Worm (Caenorhabditis elegans) whole organism, L1 larva: ENCODE data around the gene acs-7.
A peak's percentile ranks its signal among the peaks of the same experiment; 100 is the strongest.

Experiments
- C04F5.9 ChIP-seq: sonication (generic microtip); optimal IDR thresholded peaks from 2 replicates; lab custom pipeline; 2016; ENCODE audit warnings: missing genetic modification characterization, missing compliant biosample characterization
- C16A3.4 ChIP-seq: fragments of 150-350 bp; optimal IDR thresholded peaks from 2 replicates; lab custom pipeline; 2014; ENCODE audit warnings: missing biosample characterization, missing genetic modification characterization
- C34B4.2 ChIP-seq: sonication (generic microtip); optimal IDR thresholded peaks from 2 replicates; lab custom pipeline; 2017; ENCODE audit warnings: mild to moderate bottlenecking, missing genetic modification characterization, missing compliant biosample characterization
- F16B12.6 ChIP-seq: fragments of 150-350 bp; optimal IDR thresholded peaks from 2 replicates; lab custom pipeline; 2014; ENCODE audit warnings: missing biosample characterization, missing genetic modification characterization
- aly-2 ChIP-seq: fragments of 150-350 bp; optimal IDR thresholded peaks from 2 replicates; lab custom pipeline; 2014; ENCODE audit warnings: missing biosample characterization, missing genetic modification characterization
- ama-1 ChIP-seq: fragments of 150-350 bp; optimal IDR thresholded peaks from 2 replicates; lab custom pipeline; 2014
- blmp-1 ChIP-seq: fragments of 150-350 bp; optimal IDR thresholded peaks from 2 replicates; lab custom pipeline; 2014; ENCODE audit warnings: missing biosample characterization, missing genetic modification characterization
- ceh-63 ChIP-seq: fragments of 200-800 bp; sonication (Bioruptor generic); optimal IDR thresholded peaks from 2 replicates; lab custom pipeline; 2018; ENCODE audit warnings: mild to moderate bottlenecking, missing genetic modification characterization, missing compliant biosample characterization
- ceh-82 ChIP-seq, 3 experiments: fragments of 150-350 bp in 1 of 3; sonication (generic microtip) in 2 of 3; optimal IDR thresholded peaks; 2 replicates each; lab custom pipeline; 2014 to 2017; ENCODE audit warnings: missing biosample characterization in 3 of 3, missing genetic modification characterization in 3 of 3
- ceh-88 ChIP-seq: fragments of 200-800 bp; sonication (Bioruptor generic); IDR thresholded peaks from 2 replicates; pipeline ENCODE4 v1.3.6; 2022; ENCODE audit warnings: missing genetic modification characterization, missing compliant biosample characterization
- ceh-90 ChIP-seq: sonication (generic microtip); optimal IDR thresholded peaks from 2 replicates; lab custom pipeline; 2016; ENCODE audit warnings: missing genetic modification characterization, missing compliant biosample characterization
- ces-1 ChIP-seq: fragments of 150-350 bp; optimal IDR thresholded peaks from 2 replicates; lab custom pipeline; 2014; ENCODE audit warnings: missing biosample characterization, missing genetic modification reagents, missing genetic modification characterization
- dpl-1 ChIP-seq, 3 experiments: fragments of 150-350 bp in 2 of 3; sonication (generic microtip) in 1 of 3; optimal IDR thresholded peaks; 2 replicates each; lab custom pipeline; 2014 to 2017; ENCODE audit warnings: missing biosample characterization in 3 of 3, missing genetic modification characterization in 3 of 3, missing genetic modification reagents in 3 of 3
- ets-5 ChIP-seq: fragments of 200-800 bp; sonication (Bioruptor generic); IDR thresholded peaks from 2 replicates; pipeline ENCODE4 v1.3.6; 2022; ENCODE audit warnings: missing genetic modification characterization, missing compliant biosample characterization
- fkh-4 ChIP-seq: sonication (generic microtip); optimal IDR thresholded peaks from 2 replicates; lab custom pipeline; 2016; ENCODE audit warnings: missing compliant biosample characterization, missing genetic modification characterization, borderline replicate concordance
- fkh-8 ChIP-seq: sonication (generic microtip); optimal IDR thresholded peaks from 2 replicates; lab custom pipeline; 2016; ENCODE audit warnings: mild to moderate bottlenecking, missing genetic modification characterization, missing compliant biosample characterization
- hlh-4 ChIP-seq: sonication (generic microtip); optimal IDR thresholded peaks from 2 replicates; lab custom pipeline; 2016; ENCODE audit warnings: mild to moderate bottlenecking, missing genetic modification characterization, missing compliant biosample characterization
- irx-1 ChIP-seq: sonication (generic microtip); optimal IDR thresholded peaks from 2 replicates; lab custom pipeline; 2016; ENCODE audit warnings: missing genetic modification characterization, missing compliant biosample characterization
- isw-1 ChIP-seq: fragments of 200-800 bp; sonication (Bioruptor generic); IDR thresholded peaks from 2 replicates; pipeline ENCODE4 v1.3.6; 2022; ENCODE audit warnings: missing genetic modification characterization, missing compliant biosample characterization
- lin-13 ChIP-seq: fragments of 150-350 bp; optimal IDR thresholded peaks from 2 replicates; lab custom pipeline; 2014; ENCODE audit warnings: missing biosample characterization, missing genetic modification reagents, missing genetic modification characterization
- lin-14 ChIP-seq: fragments of 200-800 bp; sonication (Bioruptor generic); optimal IDR thresholded peaks from 2 replicates; lab custom pipeline; 2018; ENCODE audit warnings: mild to moderate bottlenecking, missing genetic modification characterization, moderate library complexity, missing compliant biosample characterization
- lin-15B ChIP-seq: fragments of 150-350 bp; sonication (generic microtip); optimal IDR thresholded peaks from 3 replicates; lab custom pipeline; 2014; ENCODE audit warnings: missing biosample characterization, missing genetic modification characterization
- lin-35 ChIP-seq, 2 experiments: fragments of 150-350 bp; optimal IDR thresholded peaks; 2 replicates each; lab custom pipeline; 2014; ENCODE audit warnings: missing biosample characterization in 2 of 2, missing genetic modification characterization in 2 of 2, missing genetic modification reagents in 2 of 2
- lin-39 ChIP-seq: fragments of 150-350 bp; optimal IDR thresholded peaks from 2 replicates; lab custom pipeline; 2014; ENCODE audit warnings: missing biosample characterization, missing genetic modification reagents, missing genetic modification characterization
- mef-2 ChIP-seq: fragments of 150-350 bp; optimal IDR thresholded peaks from 2 replicates; lab custom pipeline; 2014; ENCODE audit warnings: missing biosample characterization, missing genetic modification characterization
- nhr-19 ChIP-seq: fragments of 200-800 bp; sonication (Bioruptor generic); conservative IDR thresholded peaks from 2 replicates; pipeline ENCODE4 v1.3.6; 2022; ENCODE audit warnings: missing genetic modification characterization, missing compliant biosample characterization
- nhr-47 ChIP-seq: sonication (generic microtip); optimal IDR thresholded peaks from 2 replicates; lab custom pipeline; 2016; ENCODE audit warnings: mild to moderate bottlenecking, missing genetic modification characterization, moderate library complexity, missing compliant biosample characterization
- nhr-76 ChIP-seq: sonication (generic microtip); optimal IDR thresholded peaks from 2 replicates; lab custom pipeline; 2017; ENCODE audit warnings: missing biosample characterization, missing genetic modification characterization
- nhr-84 ChIP-seq: sonication (generic microtip); optimal IDR thresholded peaks from 2 replicates; lab custom pipeline; 2017; ENCODE audit warnings: missing biosample characterization, missing genetic modification characterization
- nhr-85 ChIP-seq: sonication (generic microtip); peaks from one replicate; lab custom pipeline; 2016; ENCODE audit warnings: missing genetic modification characterization, inconsistent platforms, missing compliant biosample characterization
- nhr-90 ChIP-seq: sonication (generic microtip); optimal IDR thresholded peaks from 2 replicates; lab custom pipeline; 2016; ENCODE audit warnings: mild to moderate bottlenecking, missing genetic modification characterization, missing compliant biosample characterization; ENCODE audit not compliant: poor library complexity
- pax-3 ChIP-seq: fragments of 200-800 bp; sonication (Bioruptor generic); optimal IDR thresholded peaks from 2 replicates; lab custom pipeline; 2018; ENCODE audit warnings: mild to moderate bottlenecking, missing genetic modification characterization, moderate library complexity, missing compliant biosample characterization
- pqm-1 ChIP-seq: sonication (generic microtip); optimal IDR thresholded peaks from 3 replicates; lab custom pipeline; 2017; ENCODE audit warnings: missing biosample characterization, missing genetic modification characterization
- skn-1 ChIP-seq: fragments of 150-350 bp; optimal IDR thresholded peaks from 2 replicates; lab custom pipeline; 2014; ENCODE audit warnings: missing biosample characterization, missing genetic modification characterization
- snpc-4 ChIP-seq: fragments of 150-350 bp; optimal IDR thresholded peaks from 2 replicates; lab custom pipeline; 2014; ENCODE audit warnings: missing biosample characterization, missing genetic modification characterization
- snu-23 ChIP-seq: sonication (generic microtip); optimal IDR thresholded peaks from 2 replicates; lab custom pipeline; 2016; ENCODE audit warnings: missing genetic modification characterization, missing compliant biosample characterization
- sox-4 ChIP-seq: sonication (generic microtip); optimal IDR thresholded peaks from 2 replicates; lab custom pipeline; 2016; ENCODE audit warnings: missing genetic modification characterization, missing compliant biosample characterization
- sup-37 ChIP-seq: fragments of 200-800 bp; sonication (Bioruptor generic); optimal IDR thresholded peaks from 2 replicates; lab custom pipeline; 2018; ENCODE audit warnings: mild to moderate bottlenecking, missing genetic modification characterization, missing compliant biosample characterization
- tbx-2 ChIP-seq: sonication (generic microtip); optimal IDR thresholded peaks from 2 replicates; lab custom pipeline; 2016; ENCODE audit warnings: missing genetic modification characterization, missing compliant biosample characterization
- tlp-1 ChIP-seq: fragments of 150-350 bp; optimal IDR thresholded peaks from 2 replicates; lab custom pipeline; 2014; ENCODE audit warnings: missing biosample characterization, missing genetic modification characterization
- unc-130 ChIP-seq: fragments of 150-350 bp; optimal IDR thresholded peaks from 2 replicates; lab custom pipeline; 2017; ENCODE audit warnings: missing biosample characterization, missing genetic modification characterization, inconsistent platforms
- unc-86 ChIP-seq: sonication (generic microtip); optimal IDR thresholded peaks from 2 replicates; lab custom pipeline; 2016; ENCODE audit warnings: missing genetic modification characterization, missing compliant biosample characterization
- unc-98 ChIP-seq: fragments of 200-800 bp; sonication (Bioruptor generic); IDR thresholded peaks from 2 replicates; pipeline ENCODE4 v1.3.6; 2022; ENCODE audit warnings: missing genetic modification characterization, missing compliant biosample characterization
- vab-15 ChIP-seq: sonication (generic microtip); optimal IDR thresholded peaks from 2 replicates; lab custom pipeline; 2017; ENCODE audit warnings: missing genotype, mild to moderate bottlenecking, missing genetic modification characterization, missing compliant biosample characterization
- zip-4 ChIP-seq: fragments of 200-800 bp; sonication (Bioruptor generic); optimal IDR thresholded peaks from 2 replicates; lab custom pipeline; 2018; ENCODE audit warnings: mild to moderate bottlenecking, missing genetic modification characterization, moderate library complexity, missing compliant biosample characterization
- ztf-4 ChIP-seq: fragments of 150-350 bp; optimal IDR thresholded peaks from 2 replicates; lab custom pipeline; 2014; ENCODE audit warnings: missing biosample characterization, missing genetic modification characterization

Gene acs-7

ce11 chrII:9261931-9262562 lies 29.8 kb upstream of the acs-7 start, which contains the start of gene aqp-2 (continued):
- TF ChIP-seq lin-35 (GFP tag; optimal IDR thresholded peaks at IDR 0.05; lab: Kevin White, UChicago) (no peak), pax-3 (tag; lab: Kevin White, UChicago) (no peak), ets-5 (GFP tag; lab: Robert Waterston, UW) (no peak), tbx-2 (tag; lab: Kevin White, UChicago) (peak; percentile 39), lin-14 (GFP tag; lab: Kevin White, UChicago) (peak; percentile 90), ceh-63 (GFP tag; lab: Kevin White, UChicago) (no peak), blmp-1 (tag; lab: Kevin White, UChicago) (peak; percentile 94), lin-39 (tag; lab: Kevin White, UChicago) (peak; percentile 41), unc-98 (no peak), dpl-1 (GFP tag; optimal IDR thresholded peaks at IDR 0.05; lab: Kevin White, UChicago) (no peak), mef-2 (tag; lab: Kevin White, UChicago) (no peak), nhr-19 (GFP tag; lab: Robert Waterston, UW) (peak; percentile 67), lin-15B (tag; lab: Kevin White, UChicago) (no peak), sox-4 (tag; lab: Kevin White, UChicago) (no peak), ztf-4 (no peak), lin-13 (GFP tag; lab: Kevin White, UChicago) (no peak), nhr-85 (tag; lab: Kevin White, UChicago) (peak; percentile 88), nhr-90 (tag; lab: Kevin White, UChicago) (no peak), C04F5.9 (tag; lab: Kevin White, UChicago) (peak; percentile 15), hlh-4 (tag; lab: Kevin White, UChicago) (no peak), fkh-8 (tag; lab: Kevin White, UChicago) (no peak), ces-1 (GFP tag; lab: Kevin White, UChicago) (no peak), tlp-1 (tag; lab: Kevin White, UChicago) (no peak), pqm-1 (tag; lab: Kevin White, UChicago) (no peak), snu-23 (GFP tag; lab: Kevin White, UChicago) (peak; percentile 72), skn-1 (tag; lab: Kevin White, UChicago) (peak; percentile 9), F16B12.6 (tag; lab: Kevin White, UChicago) (no peak), zip-4 (GFP tag; lab: Kevin White, UChicago) (no peak), C34B4.2 (tag; lab: Kevin White, UChicago) (no peak), nhr-84 (no peak), unc-130 (tag; lab: Kevin White, UChicago) (peak; percentile 45), unc-86 (no peak), sup-37 (no peak)

- TF ChIP-seq lin-15B (tag; lab: Kevin White, UChicago) (no peak), ceh-90 (tag; lab: Kevin White, UChicago) (no peak), snpc-4 (tag; lab: Kevin White, UChicago) (no peak), irx-1 (tag; lab: Kevin White, UChicago) (no peak), aly-2 (tag; lab: Kevin White, UChicago) (no peak), isw-1 (no peak), ceh-82 (tag; optimal IDR thresholded peaks at IDR 0.05; lab: Kevin White, UChicago) (no peak), ama-1 (lab: Kevin White, UChicago) (no peak), nhr-47 (tag; lab: Kevin White, UChicago) (no peak), sup-37 (no peak), fkh-4 (tag; lab: Kevin White, UChicago) (no peak), unc-86 (no peak), vab-15 (no peak), hlh-4 (tag; lab: Kevin White, UChicago) (no peak), blmp-1 (tag; lab: Kevin White, UChicago) (no peak), C16A3.4 (tag; lab: Kevin White, UChicago) (no peak), pax-3 (tag; lab: Kevin White, UChicago) (no peak), pqm-1 (tag; lab: Kevin White, UChicago) (no peak), ceh-88 (GFP tag; lab: Robert Waterston, UW) (no peak), nhr-76 (tag; lab: Kevin White, UChicago) (no peak)
Measured at ce11 chrII:9262845-9263402, 28.9 kb upstream of the acs-7 start.
